In the genomic region with DNA sequence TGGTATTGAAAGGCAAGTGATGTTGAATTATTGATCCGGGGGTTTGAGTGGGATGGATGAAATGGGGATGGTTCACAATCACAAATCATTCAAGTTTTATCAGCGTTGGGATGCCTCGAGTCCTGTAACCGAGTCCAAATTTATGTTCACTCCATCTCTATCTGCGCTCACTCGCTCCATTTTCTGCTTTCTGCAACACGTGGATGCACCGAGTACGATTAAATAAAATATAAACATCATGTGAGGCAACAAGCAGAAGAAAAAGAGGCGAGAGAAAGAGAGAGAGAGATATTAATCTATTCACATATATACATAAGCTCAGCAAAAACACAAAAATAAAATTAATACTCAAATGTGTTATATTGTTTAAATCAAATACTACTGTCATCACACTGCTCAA, we compare ENCODE assay signal across 4 worm cellular contexts.
TF ChIP-seq lines count a peak whose summit lies in the region.

No protein-coding gene starts in this region.

TF ChIP-seq in whole organism, L1 larva, 84 proteins besides CTCF, POLR2A, EP300 and RAD21 (continues in another document):
- peak; percentile 1 for TF ChIP-seq snu-23 (GFP tag; optimal IDR thresholded peaks at IDR 0.05; lab: Kevin White, UChicago)
- peak; percentile 34 for TF ChIP-seq nhr-20 (tag; optimal IDR thresholded peaks at IDR 0.05; lab: Kevin White, UChicago)
- no peak for TF ChIP-seq hlh-4 (tag; optimal IDR thresholded peaks at IDR 0.05; lab: Kevin White, UChicago)
- TF ChIP-seq lin-39 (tag; optimal IDR thresholded peaks at IDR 0.05; lab: Kevin White, UChicago): no peak
- TF ChIP-seq unc-86 (tag; optimal IDR thresholded peaks at IDR 0.05; lab: Kevin White, UChicago): no peak
- TF ChIP-seq fkh-4 (tag; optimal IDR thresholded peaks at IDR 0.05; lab: Kevin White, UChicago; ENCODE audit: borderline replicate concordance): no peak
- TF ChIP-seq pax-3 (tag; optimal IDR thresholded peaks at IDR 0.05; lab: Kevin White, UChicago): no peak
- no peak for TF ChIP-seq dpl-1 (GFP tag; optimal IDR thresholded peaks at IDR 0.05; lab: Kevin White, UChicago)
- TF ChIP-seq nhr-237 (tag; optimal IDR thresholded peaks at IDR 0.05; lab: Kevin White, UChicago): no peak
- TF ChIP-seq vab-15 (tag; optimal IDR thresholded peaks at IDR 0.05; lab: Kevin White, UChicago): no peak
- no peak for TF ChIP-seq tbx-2 (tag; optimal IDR thresholded peaks at IDR 0.05; lab: Kevin White, UChicago)
- no peak for TF ChIP-seq fkh-8 (tag; optimal IDR thresholded peaks at IDR 0.05; lab: Kevin White, UChicago)
- TF ChIP-seq lin-14 (GFP tag; optimal IDR thresholded peaks at IDR 0.05; lab: Kevin White, UChicago): peak; percentile 36
- peak; percentile 5 for TF ChIP-seq nhr-71 (tag; optimal IDR thresholded peaks at IDR 0.05; lab: Kevin White, UChicago)
- TF ChIP-seq nhr-47 (tag; optimal IDR thresholded peaks at IDR 0.05; lab: Kevin White, UChicago): peak; percentile 5
- no peak for TF ChIP-seq mep-1 (tag; optimal IDR thresholded peaks at IDR 0.05; lab: Kevin White, UChicago)
- no peak for TF ChIP-seq isw-1 (GFP tag; IDR thresholded peaks at IDR 0.05; lab: Robert Waterston, UW)
- TF ChIP-seq elt-2 (tag; optimal IDR thresholded peaks at IDR 0.05; lab: Kevin White, UChicago): peak; percentile 70
- TF ChIP-seq ceh-63 (GFP tag; optimal IDR thresholded peaks at IDR 0.05; lab: Kevin White, UChicago): no peak
- no peak for TF ChIP-seq mef-2 (tag; optimal IDR thresholded peaks at IDR 0.05; lab: Kevin White, UChicago)
- TF ChIP-seq fos-1 (tag; optimal IDR thresholded peaks at IDR 0.05; lab: Kevin White, UChicago): no peak
- peak in 1 of 2 experiments; percentile 34 for TF ChIP-seq lin-35 (GFP tag; optimal IDR thresholded peaks at IDR 0.05; lab: Kevin White, UChicago)

TF ChIP-seq in whole organism, L2 larva, 48 proteins besides CTCF, POLR2A, EP300 and RAD21:
- no peak for TF ChIP-seq ceh-16 (tag; optimal IDR thresholded peaks at IDR 0.05; lab: Kevin White, UChicago)
- TF ChIP-seq nhr-237 (tag; optimal IDR thresholded peaks at IDR 0.05; lab: Kevin White, UChicago): no peak
- no peak for TF ChIP-seq mdl-1 (tag; optimal IDR thresholded peaks at IDR 0.05; lab: Kevin White, UChicago)
- no peak for TF ChIP-seq sma-3 (GFP tag; optimal IDR thresholded peaks at IDR 0.05; lab: Kevin White, UChicago)
- TF ChIP-seq mbf-1 (tag; optimal IDR thresholded peaks at IDR 0.05; lab: Kevin White, UChicago): no peak
- TF ChIP-seq nhr-129 (tag; optimal IDR thresholded peaks at IDR 0.05; lab: Kevin White, UChicago): peak; percentile 55
- TF ChIP-seq sma-9 (GFP tag; optimal IDR thresholded peaks at IDR 0.05; lab: Kevin White, UChicago): peak; percentile 38
- TF ChIP-seq sma-9 (tag; optimal IDR thresholded peaks at IDR 0.05; lab: Kevin White, UChicago): no peak
- TF ChIP-seq dmd-4 (tag; optimal IDR thresholded peaks at IDR 0.05; lab: Kevin White, UChicago): no peak
- no peak for TF ChIP-seq F13H6.1 (tag; optimal IDR thresholded peaks at IDR 0.05; lab: Kevin White, UChicago)
- TF ChIP-seq ZK546.5 (tag; optimal IDR thresholded peaks at IDR 0.05; lab: Kevin White, UChicago): no peak
- TF ChIP-seq ztf-11 (tag; optimal IDR thresholded peaks at IDR 0.05; lab: Kevin White, UChicago): no peak
- no peak for TF ChIP-seq elt-3 (tag; optimal IDR thresholded peaks at IDR 0.05; lab: Kevin White, UChicago)

TF ChIP-seq in whole organism, L3 larva, 47 proteins besides CTCF, POLR2A, EP300 and RAD21:
- no peak for TF ChIP-seq fkh-10 (GFP tag; optimal IDR thresholded peaks at IDR 0.05; lab: Kevin White, UChicago)
- peak; percentile 10 for TF ChIP-seq pha-4 (tag; optimal IDR thresholded peaks at IDR 0.05; lab: Kevin White, UChicago)

TF ChIP-seq in whole organism, L4 larva, 104 proteins besides CTCF, POLR2A, EP300 and RAD21:
- TF ChIP-seq hlh-30 (tag; optimal IDR thresholded peaks at IDR 0.05; lab: Kevin White, UChicago; ENCODE audit: insufficient read depth): peak; percentile 41
- no peak for TF ChIP-seq rbr-2 (tag; optimal IDR thresholded peaks at IDR 0.05; lab: Kevin White, UChicago)
- peak; percentile 36 for TF ChIP-seq dve-1 (tag; optimal IDR thresholded peaks at IDR 0.05; lab: Kevin White, UChicago; ENCODE audit: insufficient read depth)
